Worm (Caenorhabditis elegans) whole organism, mixed stage, embryonic: Measurements from ENCODE around the gene T26A5.8.
A peak's percentile ranks its signal among the peaks of the same experiment; 100 is the strongest.

Experiments used
- M03D4.4 ChIP-seq: sonication (generic microtip); optimal IDR thresholded peaks from 2 replicates; lab custom pipeline; 2017; ENCODE audit warnings: mild to moderate bottlenecking, missing genetic modification characterization, missing compliant biosample characterization
- bed-3 ChIP-seq: fragments of 200-800 bp; sonication (Bioruptor generic); optimal IDR thresholded peaks from 3 replicates; lab custom pipeline; 2018; ENCODE audit warnings: mild to moderate bottlenecking, missing genetic modification characterization, moderate library complexity, missing compliant biosample characterization
- blmp-1 ChIP-seq: fragments of 150-350 bp; optimal IDR thresholded peaks from 2 replicates; lab custom pipeline; 2014; ENCODE audit warnings: missing biosample characterization, missing genetic modification characterization
- ceh-39 ChIP-seq: fragments of 150-350 bp; optimal IDR thresholded peaks from 2 replicates; lab custom pipeline; 2014; ENCODE audit warnings: missing biosample characterization, missing genetic modification characterization
- ceh-43 ChIP-seq: fragments of 200-800 bp; sonication (Bioruptor generic); optimal IDR thresholded peaks from 2 replicates; lab custom pipeline; 2018; ENCODE audit warnings: mild to moderate bottlenecking, missing genetic modification characterization, moderate library complexity, missing compliant biosample characterization
- ceh-83 ChIP-seq: fragments of 200-800 bp; sonication (Bioruptor generic); optimal IDR thresholded peaks from 2 replicates; lab custom pipeline; 2018; ENCODE audit warnings: mild to moderate bottlenecking, missing genetic modification characterization, missing compliant biosample characterization
- ces-1 ChIP-seq: fragments of 150-350 bp; optimal IDR thresholded peaks from 2 replicates; lab custom pipeline; 2014; ENCODE audit warnings: missing biosample characterization, missing genetic modification reagents, missing genetic modification characterization
- cnd-1 ChIP-seq: fragments of 200-800 bp; sonication (Bioruptor generic); optimal IDR thresholded peaks from 2 replicates; lab custom pipeline; 2018; ENCODE audit warnings: mild to moderate bottlenecking, missing genetic modification characterization, missing compliant biosample characterization
- drap-1 ChIP-seq: fragments of 200-800 bp; sonication (Bioruptor generic); optimal IDR thresholded peaks from 3 replicates; lab custom pipeline; 2018; ENCODE audit warnings: mild to moderate bottlenecking, missing genetic modification characterization, missing compliant biosample characterization
- elt-1 ChIP-seq: sonication (generic microtip); optimal IDR thresholded peaks from 2 replicates; lab custom pipeline; 2017; ENCODE audit warnings: missing genetic modification characterization, mild to moderate bottlenecking, missing compliant biosample characterization, antibody characterized with exemption, moderate library complexity, borderline replicate concordance; ENCODE audit not compliant: insufficient read depth
- elt-3 ChIP-seq: fragments of 150-350 bp; optimal IDR thresholded peaks from 2 replicates; lab custom pipeline; 2014; ENCODE audit warnings: missing biosample characterization, missing genetic modification characterization
- flh-1 ChIP-seq: fragments of 200-800 bp; sonication (Bioruptor generic); optimal IDR thresholded peaks from 2 replicates; lab custom pipeline; 2018; ENCODE audit warnings: mild to moderate bottlenecking, missing genetic modification characterization, moderate library complexity, missing compliant biosample characterization
- ham-2 ChIP-seq: fragments of 200-800 bp; sonication (Bioruptor generic); optimal IDR thresholded peaks from 2 replicates; lab custom pipeline; 2018; ENCODE audit warnings: mild to moderate bottlenecking, missing genetic modification characterization, missing compliant biosample characterization
- hlh-1 ChIP-seq: fragments of 150-350 bp; optimal IDR thresholded peaks from 2 replicates; lab custom pipeline; 2014; ENCODE audit warnings: missing biosample characterization, missing genetic modification reagents, missing genetic modification characterization
- lin-13 ChIP-seq: fragments of 150-350 bp; optimal IDR thresholded peaks from 2 replicates; lab custom pipeline; 2014; ENCODE audit warnings: missing biosample characterization, missing genetic modification characterization
- lin-32 ChIP-seq: fragments of 200-800 bp; sonication (Bioruptor generic); optimal IDR thresholded peaks from 2 replicates; lab custom pipeline; 2018; ENCODE audit warnings: mild to moderate bottlenecking, missing genetic modification characterization, missing compliant biosample characterization
- lsy-2 ChIP-seq: fragments of 150-350 bp; optimal IDR thresholded peaks from 2 replicates; lab custom pipeline; 2014; ENCODE audit warnings: missing biosample characterization, missing genetic modification characterization
- mab-5 ChIP-seq: fragments of 150-350 bp; optimal IDR thresholded peaks from 2 replicates; lab custom pipeline; 2014; ENCODE audit warnings: missing biosample characterization, missing genetic modification characterization
- mep-1 ChIP-seq: fragments of 150-350 bp; optimal IDR thresholded peaks from 2 replicates; lab custom pipeline; 2017; ENCODE audit warnings: missing biosample characterization, missing genetic modification reagents, missing genetic modification characterization, inconsistent platforms
- mls-2 ChIP-seq: sonication (generic microtip); optimal IDR thresholded peaks from 2 replicates; lab custom pipeline; 2016; ENCODE audit warnings: mild to moderate bottlenecking, missing genetic modification characterization, moderate library complexity, missing compliant biosample characterization
- nhr-12 ChIP-seq: fragments of 150-350 bp; optimal IDR thresholded peaks from 2 replicates; lab custom pipeline; 2014; ENCODE audit warnings: missing biosample characterization, missing genetic modification characterization
- nhr-2 ChIP-seq: fragments of 150-350 bp; optimal IDR thresholded peaks from 2 replicates; lab custom pipeline; 2014; ENCODE audit warnings: missing biosample characterization, missing genetic modification characterization
- nhr-237 ChIP-seq: fragments of 150-350 bp; optimal IDR thresholded peaks from 2 replicates; lab custom pipeline; 2014; ENCODE audit warnings: missing biosample characterization, missing genetic modification characterization
- nhr-28 ChIP-seq: fragments of 150-350 bp; optimal IDR thresholded peaks from 2 replicates; lab custom pipeline; 2014; ENCODE audit warnings: missing biosample characterization, missing genetic modification characterization
- nhr-76 ChIP-seq: sonication (generic microtip); optimal IDR thresholded peaks from 2 replicates; lab custom pipeline; 2017; ENCODE audit warnings: missing biosample characterization, missing genetic modification characterization
- pha-4 ChIP-seq: fragments of 150-350 bp; optimal IDR thresholded peaks from 2 replicates; lab custom pipeline; 2018; ENCODE audit warnings: missing biosample characterization, missing genetic modification reagents, missing genetic modification characterization
- sem-2 ChIP-seq: fragments of 200-800 bp; sonication (Bioruptor generic); optimal IDR thresholded peaks from 2 replicates; lab custom pipeline; 2018; ENCODE audit warnings: mild to moderate bottlenecking, missing genetic modification characterization, missing compliant biosample characterization
- snpc-4 ChIP-seq: fragments of 150-350 bp; optimal IDR thresholded peaks from 2 replicates; lab custom pipeline; 2014; ENCODE audit warnings: missing biosample characterization, missing genetic modification characterization
- sptf-1 ChIP-seq: sonication (generic microtip); optimal IDR thresholded peaks from 2 replicates; lab custom pipeline; 2017; ENCODE audit warnings: mild to moderate bottlenecking, missing genetic modification characterization, moderate library complexity, missing compliant biosample characterization
- tbx-8 ChIP-seq: fragments of 200-800 bp; sonication (Bioruptor generic); optimal IDR thresholded peaks from 2 replicates; lab custom pipeline; 2018; ENCODE audit warnings: mild to moderate bottlenecking, missing genetic modification characterization, moderate library complexity, missing compliant biosample characterization
- unc-120 ChIP-seq: sonication (generic microtip); optimal IDR thresholded peaks from 2 replicates; lab custom pipeline; 2017; ENCODE audit warnings: missing genetic modification characterization, missing compliant biosample characterization; ENCODE audit not compliant: poor library complexity, severe bottlenecking
- unc-39 ChIP-seq: fragments of 150-350 bp; optimal IDR thresholded peaks from 2 replicates; lab custom pipeline; 2014; ENCODE audit warnings: missing biosample characterization, missing genetic modification characterization
- unc-62 ChIP-seq: fragments of 150-350 bp; optimal IDR thresholded peaks from 2 replicates; lab custom pipeline; 2014; ENCODE audit warnings: missing biosample characterization, missing genetic modification reagents, missing genetic modification characterization
- zip-8 ChIP-seq: fragments of 150-350 bp; optimal IDR thresholded peaks from 2 replicates; lab custom pipeline; 2014; ENCODE audit warnings: missing biosample characterization, missing genetic modification characterization

Gene T26A5.8

DNA sequence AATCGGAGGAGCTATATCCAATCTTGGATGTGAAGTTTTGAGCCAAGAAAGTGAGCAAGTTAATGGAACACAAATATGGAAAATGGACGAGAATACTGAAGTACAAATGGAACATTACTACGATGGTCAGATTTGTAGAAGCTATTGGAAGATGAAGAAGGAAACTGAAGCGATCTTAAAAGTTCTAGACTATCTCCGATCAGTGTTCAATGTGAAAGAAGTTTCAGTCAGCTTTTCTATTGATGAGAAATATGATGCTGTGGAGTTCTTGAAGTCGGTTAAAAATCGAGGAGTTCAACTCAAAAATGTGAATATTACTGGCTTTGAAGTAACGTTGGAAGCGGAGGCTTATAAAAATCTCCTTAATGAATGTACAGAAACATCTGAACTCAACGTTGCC, 36.4 kb upstream of the T26A5.8 start:
- TF ChIP-seq ces-1 (GFP tag; lab: Kevin White, UChicago) = no peak
- TF ChIP-seq sptf-1 (tag; lab: Kevin White, UChicago) = no peak
- TF ChIP-seq unc-120 (tag; lab: Kevin White, UChicago) = no peak
- no peak for TF ChIP-seq nhr-2 (tag; lab: Kevin White, UChicago)

DNA sequence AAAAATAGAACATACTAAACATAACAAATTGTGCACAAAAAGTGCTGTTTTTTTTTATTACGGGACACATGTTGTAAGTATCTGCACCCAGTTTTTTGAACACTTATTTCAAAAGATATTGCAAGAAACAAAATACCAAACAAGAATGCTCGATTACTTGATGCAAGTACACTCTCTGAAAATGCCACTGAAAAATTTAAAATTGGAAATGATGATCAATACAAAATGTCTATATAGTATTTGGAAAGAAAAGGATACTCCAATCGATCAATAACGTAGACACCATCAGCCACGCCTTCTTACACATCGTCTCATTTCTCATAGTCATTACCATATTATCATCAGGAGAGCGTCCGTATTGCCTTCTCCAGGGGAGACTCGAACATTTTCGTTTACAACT, 35.5 kb upstream of the T26A5.8 start, which contains the start of gene sdz-15:
sdz-15 (plus strand) TSS at position 301 of the 400 bp plus-strand sequence.
- TF ChIP-seq unc-62 (GFP tag; lab: Kevin White, UChicago) (no peak), ces-1 (GFP tag; lab: Kevin White, UChicago) (no peak), snpc-4 (tag; lab: Kevin White, UChicago) (no peak), elt-3 (tag; lab: Kevin White, UChicago) (no peak)

DNA sequence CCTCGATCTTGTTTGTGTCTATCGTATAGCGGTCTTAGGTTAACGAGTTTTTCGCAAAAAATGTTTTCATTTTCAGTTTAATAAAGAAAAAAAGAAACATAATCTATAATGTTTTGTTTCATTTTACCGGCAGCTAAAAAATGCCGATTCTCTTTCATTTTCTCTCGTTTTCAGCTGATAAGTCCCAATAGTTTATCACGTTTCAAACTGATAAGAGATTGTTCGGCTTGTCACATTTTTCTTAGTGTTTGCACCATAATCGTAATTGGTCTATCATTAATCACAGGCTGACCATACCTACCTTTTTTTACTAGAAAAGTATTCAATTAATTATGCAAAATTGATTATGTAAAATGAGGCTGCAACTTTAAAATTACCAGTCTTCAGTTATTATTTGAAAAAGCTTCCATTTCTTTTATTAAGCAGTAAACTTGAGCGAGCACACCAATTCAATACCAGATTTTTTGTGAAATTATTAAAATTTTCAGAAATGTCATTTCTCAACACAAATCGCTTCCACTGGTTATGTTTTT, 32.6 kb upstream of the T26A5.8 start, which contains the start of gene F23F12.13:
F23F12.13 (plus strand) TSS at position 483 of the 533 bp plus-strand sequence.
- TF ChIP-seq nhr-76 (tag; lab: Kevin White, UChicago) (no peak), nhr-2 (tag; lab: Kevin White, UChicago) (no peak), cnd-1 (tag; lab: Kevin White, UChicago) (no peak), unc-39 (tag; lab: Kevin White, UChicago) (no peak), zip-8 (no peak), mab-5 (no peak)

DNA sequence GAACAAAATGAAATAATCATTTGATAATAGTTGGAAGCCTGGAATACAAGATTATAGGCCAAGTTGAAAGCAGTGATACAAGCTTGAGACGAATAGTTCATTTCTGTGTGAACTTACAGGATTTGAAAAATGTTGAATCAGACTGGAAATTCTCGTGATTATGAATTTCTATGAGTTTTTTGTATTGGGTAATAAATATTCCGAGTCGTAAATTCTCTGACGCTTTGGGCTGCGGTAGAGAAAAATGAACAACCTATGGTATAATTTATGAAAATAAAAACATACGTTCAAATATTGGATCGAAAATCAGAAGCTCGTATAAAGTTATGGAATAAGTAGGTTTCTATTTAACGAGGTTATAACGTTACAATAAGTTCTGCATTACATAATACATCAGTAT, 30.2 kb upstream of the T26A5.8 start, which contains the start of gene srb-11:
srb-11 (minus strand) TSS at position 101 of the 400 bp plus-strand sequence.
- TF ChIP-seq drap-1 (GFP tag; lab: Kevin White, UChicago) (no peak), nhr-2 (tag; lab: Kevin White, UChicago) (no peak), unc-39 (tag; lab: Kevin White, UChicago) (no peak), ceh-39 (tag; lab: Kevin White, UChicago) (no peak), unc-62 (GFP tag; lab: Kevin White, UChicago) (no peak)

DNA sequence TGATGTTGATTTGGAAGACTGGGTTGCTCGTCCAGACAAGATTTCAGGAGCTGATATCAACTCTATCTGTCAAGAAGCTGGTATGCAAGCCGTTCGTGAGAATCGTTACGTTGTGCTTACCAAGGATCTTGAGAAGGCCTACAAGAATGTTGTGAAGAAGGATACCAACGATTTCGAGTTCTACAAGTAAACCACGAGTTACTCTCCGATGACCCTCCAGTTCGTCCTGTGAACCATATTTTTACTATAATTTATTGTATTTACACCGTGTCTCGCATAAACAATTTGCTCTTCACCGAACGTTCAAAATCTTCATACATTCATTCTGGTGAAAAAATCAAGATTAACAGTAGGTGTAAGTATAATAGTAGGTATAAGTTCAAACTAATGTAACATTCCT, 28.3 kb upstream of the T26A5.8 start:
- no peak for TF ChIP-seq tbx-8 (GFP tag; lab: Kevin White, UChicago)
- no peak for TF ChIP-seq mep-1
- no peak for TF ChIP-seq unc-62 (GFP tag; lab: Kevin White, UChicago)
- TF ChIP-seq lsy-2 (tag; lab: Kevin White, UChicago) = no peak
- TF ChIP-seq elt-3 (tag; lab: Kevin White, UChicago) = no peak
- TF ChIP-seq bed-3 (GFP tag; lab: Kevin White, UChicago) = no peak
- no peak for TF ChIP-seq nhr-12 (tag; lab: Kevin White, UChicago)
- no peak for TF ChIP-seq ham-2 (GFP tag; lab: Kevin White, UChicago)
- no peak for TF ChIP-seq nhr-2 (tag; lab: Kevin White, UChicago)
- no peak for TF ChIP-seq ces-1 (GFP tag; lab: Kevin White, UChicago)
- TF ChIP-seq, all 35 proteins: peak for 0

- no peak for TF ChIP-seq ceh-43 (GFP tag; lab: Kevin White, UChicago)
- TF ChIP-seq sptf-1 (tag; lab: Kevin White, UChicago) = no peak
- TF ChIP-seq unc-120 (tag; lab: Kevin White, UChicago) = no peak
- TF ChIP-seq unc-39 (tag; lab: Kevin White, UChicago) = no peak
- no peak for TF ChIP-seq blmp-1 (tag; lab: Kevin White, UChicago)
- no peak for TF ChIP-seq ceh-83
- no peak for TF ChIP-seq ceh-39 (tag; lab: Kevin White, UChicago)
- TF ChIP-seq lsy-2 (tag; lab: Kevin White, UChicago) = no peak
These were observed 26.8 kb upstream of the T26A5.8 start, which contains the start of gene rpt-3 for ce11 chrIII:6489493-6489892. TSS of gene rpt-3 (plus strand) at chrIII:6489793.

DNA sequence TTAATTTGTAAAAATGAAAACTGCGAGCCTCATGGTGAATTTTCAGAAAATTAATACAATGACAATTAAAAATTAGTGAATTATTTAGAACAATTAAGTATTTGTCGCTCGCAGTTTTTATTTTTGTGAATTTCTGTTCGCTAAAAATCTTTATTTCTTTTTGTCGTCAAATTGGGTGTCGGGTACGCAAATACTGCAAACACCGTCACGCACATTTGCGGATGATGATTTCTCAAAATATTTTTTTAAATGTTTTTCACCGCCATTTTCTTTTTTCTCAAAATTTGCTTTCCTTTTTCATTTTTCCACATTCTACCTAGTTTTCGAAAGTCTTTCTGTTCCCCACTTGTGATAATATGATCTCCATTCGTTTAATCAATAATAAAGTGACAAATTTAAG, 26.3 kb upstream of the T26A5.8 start:
- no peak for TF ChIP-seq sem-2 (GFP tag; lab: Kevin White, UChicago)
- TF ChIP-seq ceh-39 (tag; lab: Kevin White, UChicago) = no peak
- no peak for TF ChIP-seq blmp-1 (tag; lab: Kevin White, UChicago)
- TF ChIP-seq nhr-237 (tag; lab: Kevin White, UChicago) = peak; percentile 2
- no peak for TF ChIP-seq nhr-2 (tag; lab: Kevin White, UChicago)
- no peak for TF ChIP-seq nhr-28
- TF ChIP-seq ceh-43 (GFP tag; lab: Kevin White, UChicago) = peak; percentile 62
- TF ChIP-seq flh-1 = no peak
- no peak for TF ChIP-seq lin-13
- no peak for TF ChIP-seq elt-3 (tag; lab: Kevin White, UChicago)
- TF ChIP-seq ces-1 (GFP tag; lab: Kevin White, UChicago) = peak; percentile 37
- TF ChIP-seq lsy-2 (tag; lab: Kevin White, UChicago) = peak; percentile 30
- no peak for TF ChIP-seq mab-5
- TF ChIP-seq unc-120 (tag; lab: Kevin White, UChicago) = no peak
- TF ChIP-seq hlh-1 (tag; lab: Kevin White, UChicago) = no peak
- peak; percentile 39 for TF ChIP-seq mep-1
- no peak for TF ChIP-seq lin-32
- no peak for TF ChIP-seq ceh-83
- no peak for TF ChIP-seq mls-2
- TF ChIP-seq nhr-76 (tag; lab: Kevin White, UChicago) = no peak
- TF ChIP-seq snpc-4 (tag; lab: Kevin White, UChicago) = no peak
- no peak for TF ChIP-seq M03D4.4 (tag; lab: Kevin White, UChicago)
- no peak for TF ChIP-seq pha-4 (tag; lab: Kevin White, UChicago)
- no peak for TF ChIP-seq elt-1 (tag; lab: Kevin White, UChicago)
- TF ChIP-seq, all 35 proteins: peak for 5
